Fruit fly (Drosophila melanogaster) whole organism, embryonic: Measurements from ENCODE around the gene CG32793.

Experiments used
- Ada2b ChIP-seq: fragments of 200-800 bp; sonication (Bioruptor generic); IDR thresholded peaks from 2 replicates; pipeline ENCODE4 v1.3.6; 2022; ENCODE audit warnings: missing biosample characterization, missing genetic modification characterization
- CG10321 ChIP-seq: fragments of 200-800 bp; sonication (Bioruptor generic); IDR thresholded peaks from 2 replicates; pipeline ENCODE4 v1.3.6; 2022; ENCODE audit warnings: missing biosample characterization, missing genetic modification characterization
- CG11247 ChIP-seq: fragments of 200-800 bp; sonication (Bioruptor generic); IDR thresholded peaks from 2 replicates; pipeline ENCODE4 v1.3.6; 2022; ENCODE audit warnings: missing biosample characterization, missing genetic modification characterization
- CG11398 ChIP-seq: fragments of 200-800 bp; sonication (Bioruptor generic); optimal IDR thresholded peaks from 2 replicates; lab custom pipeline; 2016; ENCODE audit warnings: missing biosample characterization, missing genetic modification characterization
- CG12942 ChIP-seq: fragments of 200-800 bp; sonication (Bioruptor generic); optimal IDR thresholded peaks from 3 replicates; lab custom pipeline; 2016; ENCODE audit warnings: missing biosample characterization, missing genetic modification characterization
- CG13123 ChIP-seq: fragments of 200-800 bp; sonication (Bioruptor generic); optimal IDR thresholded peaks from 2 replicates; lab custom pipeline; 2016; ENCODE audit warnings: missing biosample characterization, missing genetic modification characterization
- CG1529 ChIP-seq: fragments of 200-800 bp; sonication (Bioruptor generic); optimal IDR thresholded peaks from 3 replicates; lab custom pipeline; 2018; ENCODE audit warnings: missing biosample characterization, missing genetic modification characterization
- CG15601 ChIP-seq: fragments of 200-800 bp; sonication (Bioruptor generic); optimal IDR thresholded peaks from 3 replicates; lab custom pipeline; 2019; ENCODE audit warnings: missing biosample characterization, mild to moderate bottlenecking, missing genetic modification characterization, moderate library complexity
- CG16863 ChIP-seq: fragments of 200-800 bp; sonication (Bioruptor generic); optimal IDR thresholded peaks from 3 replicates; lab custom pipeline; 2016; ENCODE audit warnings: missing biosample characterization, missing genetic modification characterization
- CG17802 ChIP-seq: fragments of 200-800 bp; sonication (Bioruptor generic); optimal IDR thresholded peaks from 2 replicates; lab custom pipeline; 2018; ENCODE audit warnings: missing biosample characterization, mild to moderate bottlenecking, missing genetic modification characterization, moderate library complexity
- CG18011 ChIP-seq: fragments of 200-800 bp; sonication (Bioruptor generic); optimal IDR thresholded peaks from 2 replicates; lab custom pipeline; 2017; ENCODE audit warnings: missing biosample characterization, missing genetic modification characterization, mild to moderate bottlenecking, moderate library complexity, missing genotype
- CG18476 ChIP-seq: fragments of 200-800 bp; sonication (Bioruptor generic); optimal IDR thresholded peaks from 2 replicates; lab custom pipeline; 2016; ENCODE audit warnings: missing biosample characterization, mild to moderate bottlenecking, missing genetic modification characterization
- CG18619 ChIP-seq: fragments of 200-800 bp; sonication (Bioruptor generic); optimal IDR thresholded peaks from 3 replicates; lab custom pipeline; 2017; ENCODE audit warnings: missing biosample characterization, mild to moderate bottlenecking, missing genetic modification characterization
- CG2678 ChIP-seq: fragments of 200-800 bp; sonication (Bioruptor generic); optimal IDR thresholded peaks from 3 replicates; lab custom pipeline; 2019; ENCODE audit warnings: missing biosample characterization, mild to moderate bottlenecking, missing genetic modification characterization, moderate library complexity
- CG2889 ChIP-seq: fragments of 200-800 bp; sonication (Bioruptor generic); IDR thresholded peaks from 3 replicates; pipeline ENCODE4 v1.3.6; 2022; ENCODE audit warnings: missing biosample characterization, missing genetic modification characterization
- CG3163 ChIP-seq: fragments of 200-800 bp; sonication (Bioruptor generic); optimal IDR thresholded peaks from 3 replicates; lab custom pipeline; 2016; ENCODE audit warnings: missing biosample characterization, missing genetic modification characterization
- CG3407 ChIP-seq: fragments of 200-800 bp; sonication (Bioruptor generic); optimal IDR thresholded peaks from 2 replicates; lab custom pipeline; 2018; ENCODE audit warnings: missing biosample characterization, mild to moderate bottlenecking, missing genetic modification characterization
- CG4282 ChIP-seq: fragments of 200-800 bp; sonication (Bioruptor generic); optimal IDR thresholded peaks from 2 replicates; lab custom pipeline; 2016; ENCODE audit warnings: missing biosample characterization, missing genetic modification characterization
- CG43689 ChIP-seq: fragments of 200-800 bp; sonication (Bioruptor generic); IDR thresholded peaks from 2 replicates; pipeline ENCODE4 v1.3.6; 2022; ENCODE audit warnings: missing biosample characterization, missing genetic modification characterization
- CG4820 ChIP-seq: fragments of 200-800 bp; sonication (Bioruptor generic); optimal IDR thresholded peaks from 3 replicates; lab custom pipeline; 2016; ENCODE audit warnings: missing biosample characterization, missing genetic modification characterization
- CG6654 ChIP-seq: fragments of 200-800 bp; sonication (Bioruptor generic); optimal IDR thresholded peaks from 2 replicates; lab custom pipeline; 2017; ENCODE audit warnings: missing biosample characterization, mild to moderate bottlenecking, missing genetic modification characterization
- CG7372 ChIP-seq: fragments of 200-800 bp; sonication (Bioruptor generic); IDR thresholded peaks from 2 replicates; pipeline ENCODE4 v1.3.6; 2022; ENCODE audit warnings: missing biosample characterization, missing genetic modification characterization
- CG8359 ChIP-seq: fragments of 200-800 bp; sonication (Bioruptor generic); optimal IDR thresholded peaks from 2 replicates; lab custom pipeline; 2017; ENCODE audit warnings: missing biosample characterization, mild to moderate bottlenecking, missing genetic modification characterization, borderline replicate concordance
- CG9727 ChIP-seq: fragments of 200-800 bp; sonication (Bioruptor generic); optimal IDR thresholded peaks from 3 replicates; lab custom pipeline; 2017; ENCODE audit warnings: missing biosample characterization, mild to moderate bottlenecking, missing genetic modification characterization
- CTCF ChIP-seq: fragments of 200-800 bp; sonication (Bioruptor generic); optimal IDR thresholded peaks from 2 replicates; lab custom pipeline; 2017; ENCODE audit warnings: missing biosample characterization, mild to moderate bottlenecking, missing genetic modification characterization, moderate library complexity
- D19B ChIP-seq: fragments of 200-800 bp; sonication (Bioruptor generic); optimal IDR thresholded peaks from 2 replicates; lab custom pipeline; 2017; ENCODE audit warnings: missing biosample characterization, mild to moderate bottlenecking, missing genetic modification characterization
- ERR ChIP-seq: fragments of 200-800 bp; sonication (Bioruptor generic); optimal IDR thresholded peaks from 2 replicates; lab custom pipeline; 2016; ENCODE audit warnings: missing biosample characterization, missing genetic modification characterization
- GATAe ChIP-seq: fragments of 200-800 bp; sonication (Bioruptor generic); conservative IDR thresholded peaks from 2 replicates; pipeline ENCODE4 v1.3.6; 2022; ENCODE audit warnings: missing biosample characterization, missing genetic modification characterization
- Hand ChIP-seq: fragments of 200-800 bp; sonication (Bioruptor generic); optimal IDR thresholded peaks from 2 replicates; lab custom pipeline; 2017; ENCODE audit warnings: mild to moderate bottlenecking, missing biosample characterization, missing genetic modification reagents, missing genetic modification characterization
- HmgD ChIP-seq: fragments of 200-800 bp; sonication (Bioruptor generic); optimal IDR thresholded peaks from 3 replicates; lab custom pipeline; 2016; ENCODE audit warnings: missing biosample characterization, missing genetic modification characterization
- Myb ChIP-seq: fragments of 200-800 bp; sonication (Bioruptor generic); optimal IDR thresholded peaks from 2 replicates; lab custom pipeline; 2016; ENCODE audit warnings: missing biosample characterization, missing genetic modification characterization
- NC2α ChIP-seq: fragments of 200-800 bp; sonication (Bioruptor generic); optimal IDR thresholded peaks from 2 replicates; lab custom pipeline; 2016; ENCODE audit warnings: missing biosample characterization, missing genetic modification characterization
- NK7.1 ChIP-seq: fragments of 200-800 bp; sonication (Bioruptor generic); optimal IDR thresholded peaks from 3 replicates; lab custom pipeline; 2016; ENCODE audit warnings: missing biosample characterization, missing genetic modification characterization
- Rx ChIP-seq: fragments of 200-800 bp; sonication (Bioruptor generic); IDR thresholded peaks from 2 replicates; pipeline ENCODE4 v1.3.6; 2022; ENCODE audit warnings: missing biosample characterization, missing genetic modification characterization
- Scr ChIP-seq: fragments of 200-800 bp; sonication (Bioruptor generic); IDR thresholded peaks from 2 replicates; pipeline ENCODE4 v1.3.6; 2022; ENCODE audit warnings: missing biosample characterization, missing genetic modification characterization; ENCODE audit not compliant: partially characterized antibody
- Sry-δ ChIP-seq: fragments of 200-800 bp; sonication (Bioruptor generic); optimal IDR thresholded peaks from 2 replicates; lab custom pipeline; 2016; ENCODE audit warnings: missing biosample characterization, missing genetic modification characterization
- amos ChIP-seq: fragments of 200-800 bp; sonication (Bioruptor generic); IDR thresholded peaks from 2 replicates; pipeline ENCODE4 v1.3.6; 2022; ENCODE audit warnings: missing biosample characterization, missing genetic modification characterization; ENCODE audit not compliant: partially characterized antibody
- bab2 ChIP-seq: fragments of 200-800 bp; sonication (Bioruptor generic); optimal IDR thresholded peaks from 2 replicates; lab custom pipeline; 2016; ENCODE audit warnings: missing biosample characterization, missing genetic modification characterization
- chinmo ChIP-seq: fragments of 200-800 bp; sonication (Bioruptor generic); IDR thresholded peaks from 4 replicates; pipeline ENCODE4 v1.3.6; 2022; ENCODE audit warnings: missing biosample characterization, missing genetic modification characterization; ENCODE audit not compliant: partially characterized antibody
- crol ChIP-seq: fragments of 200-800 bp; sonication (Bioruptor generic); IDR thresholded peaks from 2 replicates; pipeline ENCODE4 v1.3.6; 2022; ENCODE audit warnings: missing biosample characterization, missing genetic modification characterization
- crp ChIP-seq, 2 experiments: fragments of 200-800 bp; sonication (Bioruptor generic); optimal IDR thresholded peaks; 2 replicates in 1 of 2; 3 replicates in 1 of 2; lab custom pipeline; 2017; ENCODE audit warnings: missing biosample characterization in 2 of 2, missing genetic modification characterization in 2 of 2, mild to moderate bottlenecking in 1 of 2, moderate library complexity in 1 of 2
- da ChIP-seq: fragments of 200-800 bp; sonication (Bioruptor generic); optimal IDR thresholded peaks from 2 replicates; lab custom pipeline; 2016; ENCODE audit warnings: missing biosample characterization, missing genetic modification characterization
- ems ChIP-seq: fragments of 200-800 bp; sonication (Bioruptor generic); optimal IDR thresholded peaks from 3 replicates; lab custom pipeline; 2016; ENCODE audit warnings: missing biosample characterization, missing genetic modification characterization
- hkb ChIP-seq, 2 experiments: fragments of 200-800 bp in 1 of 2; fragments of >200 bp in 1 of 2; sonication (Bioruptor generic) in 1 of 2; IDR thresholded peaks in 1 of 2; optimal IDR thresholded peaks in 1 of 2; 2 replicates each; pipeline versions ENCODE4 v1.3.6 to Lab custom; 2017 to 2022; ENCODE audit warnings: missing biosample characterization in 1 of 2, missing genetic modification characterization in 1 of 2
- kah ChIP-seq: fragments of 200-800 bp; sonication (Bioruptor generic); optimal IDR thresholded peaks from 2 replicates; lab custom pipeline; 2018; ENCODE audit warnings: missing biosample characterization, mild to moderate bottlenecking, missing genetic modification characterization
- lab ChIP-seq: fragments of 200-800 bp; sonication (Bioruptor generic); optimal IDR thresholded peaks from 3 replicates; lab custom pipeline; 2017; ENCODE audit warnings: missing biosample characterization, missing genetic modification characterization, mild to moderate bottlenecking, moderate library complexity, missing genetic modification reagents
- lmd ChIP-seq: fragments of 200-800 bp; sonication (Bioruptor generic); IDR thresholded peaks from 2 replicates; pipeline ENCODE4 v1.3.6; 2022; ENCODE audit warnings: missing biosample characterization, missing genetic modification characterization
- pzg ChIP-seq: fragments of 200-800 bp; sonication (Bioruptor generic); optimal IDR thresholded peaks from 3 replicates; lab custom pipeline; 2018; ENCODE audit warnings: missing biosample characterization, mild to moderate bottlenecking, missing genetic modification characterization, moderate library complexity
- sim ChIP-seq: fragments of 200-800 bp; sonication (Bioruptor generic); IDR thresholded peaks from 2 replicates; pipeline ENCODE4 v1.3.6; 2022; ENCODE audit warnings: missing biosample characterization, missing genetic modification characterization
- sna ChIP-seq: fragments of 200-800 bp; sonication (Bioruptor generic); IDR thresholded peaks from 2 replicates; pipeline ENCODE4 v1.3.6; 2022; ENCODE audit warnings: missing biosample characterization, missing genetic modification characterization; ENCODE audit not compliant: partially characterized antibody
- tap ChIP-seq: fragments of 200-800 bp; optimal IDR thresholded peaks from 3 replicates; lab custom pipeline; 2019; ENCODE audit warnings: missing biosample characterization, mild to moderate bottlenecking, missing genetic modification characterization, moderate library complexity
- zfh2 ChIP-seq: fragments of 200-800 bp; sonication (Bioruptor generic); optimal IDR thresholded peaks from 2 replicates; lab custom pipeline; 2016; ENCODE audit warnings: missing biosample characterization, missing genetic modification characterization

The CG32793 gene

DNA sequence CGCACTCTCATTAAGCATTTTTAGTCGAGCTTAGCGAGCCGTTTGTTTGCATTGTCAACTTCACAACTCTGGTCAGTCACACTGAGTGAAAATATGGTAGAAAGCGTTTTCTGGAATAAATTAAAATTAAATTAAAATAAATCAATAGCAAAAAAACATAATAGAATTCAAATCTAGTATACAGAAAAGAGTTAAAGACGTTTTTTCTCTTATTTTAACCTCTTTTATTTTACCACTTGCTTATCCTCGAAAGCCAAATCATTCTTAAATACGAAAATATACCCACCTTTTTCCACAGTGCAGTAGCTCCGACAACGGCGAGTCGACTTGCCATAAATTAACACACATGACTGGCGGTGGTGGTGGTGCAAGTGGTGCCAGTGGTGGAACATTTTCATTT, 22.0 kb downstream of the CG32793 start (continued):
- TF ChIP-seq lab (GFP tag; lab: Kevin White, UChicago) (peak; percentile 45), Sry-δ (no peak), da (no peak), CG4282 (GFP tag; lab: Kevin White, UChicago) (no peak), ERR (GFP tag; lab: Kevin White, UChicago) (no peak), CG3407 (GFP tag; lab: Kevin White, UChicago) (no peak), bab2 (no peak), zfh2 (GFP tag; lab: Kevin White, UChicago) (no peak), amos (GFP tag; lab: Robert Waterston, UW) (no peak), CG6654 (GFP tag; lab: Kevin White, UChicago) (no peak), CTCF (no peak), CG43689 (GFP tag; lab: Robert Waterston, UW) (no peak), NC2α (GFP tag; lab: Kevin White, UChicago) (no peak), sim (GFP tag; lab: Robert Waterston, UW) (no peak), CG11247 (no peak), GATAe (GFP tag; lab: Robert Waterston, UW) (no peak), kah (GFP tag; lab: Kevin White, UChicago) (no peak), CG7372 (GFP tag; lab: Robert Waterston, UW) (no peak), CG11398 (GFP tag; lab: Kevin White, UChicago) (no peak), chinmo (GFP tag; lab: Robert Waterston, UW) (no peak), CG8359 (GFP tag; lab: Kevin White, UChicago) (no peak), CG13123 (GFP tag; lab: Kevin White, UChicago) (no peak), CG1529 (GFP tag; lab: Kevin White, UChicago) (no peak), CG10321 (GFP tag; lab: Robert Waterston, UW) (no peak), Scr (no peak), CG18476 (GFP tag; lab: Kevin White, UChicago) (no peak), lmd (GFP tag; lab: Robert Waterston, UW) (peak; percentile 41; the same call in 1 of the 2 replicates), CG2889 (GFP tag; lab: Robert Waterston, UW) (no peak), HmgD (GFP tag; lab: Kevin White, UChicago) (no peak), Myb (GFP tag; lab: Kevin White, UChicago) (no peak), CG12942 (no peak), tap (no peak), crp (GFP tag; optimal IDR thresholded peaks at IDR 0.05; lab: Kevin White, UChicago) (no peak), pzg (GFP tag; lab: Kevin White, UChicago) (no peak), NK7.1 (GFP tag; lab: Kevin White, UChicago) (no peak), sna (GFP tag; lab: Robert Waterston, UW) (no peak), ems (GFP tag; lab: Kevin White, UChicago) (no peak), CG18619 (no peak), CG16863 (no peak), CG2678 (peak; percentile 59), CG4820 (no peak), CG9727 (no peak), CG18011 (GFP tag; lab: Kevin White, UChicago) (no peak), Hand (GFP tag; lab: Kevin White, UChicago) (no peak), crol (GFP tag; lab: Robert Waterston, UW) (no peak), Rx (no peak), hkb (optimal IDR thresholded peaks at IDR 0.05; lab: Kevin White, UChicago) (no peak), hkb (GFP tag; IDR thresholded peaks at IDR 0.05; lab: Robert Waterston, UW) (no peak), CG15601 (tag; lab: Kevin White, UChicago) (no peak), D19B (GFP tag; lab: Kevin White, UChicago) (no peak), CG3163 (GFP tag; lab: Kevin White, UChicago) (no peak), CG17802 (tag; lab: Kevin White, UChicago) (no peak), Ada2b (GFP tag; lab: Robert Waterston, UW) (no peak)
